Fruit fly (Drosophila melanogaster): ENCODE data around the gene CG9270.

The CG9270 gene

DNA sequence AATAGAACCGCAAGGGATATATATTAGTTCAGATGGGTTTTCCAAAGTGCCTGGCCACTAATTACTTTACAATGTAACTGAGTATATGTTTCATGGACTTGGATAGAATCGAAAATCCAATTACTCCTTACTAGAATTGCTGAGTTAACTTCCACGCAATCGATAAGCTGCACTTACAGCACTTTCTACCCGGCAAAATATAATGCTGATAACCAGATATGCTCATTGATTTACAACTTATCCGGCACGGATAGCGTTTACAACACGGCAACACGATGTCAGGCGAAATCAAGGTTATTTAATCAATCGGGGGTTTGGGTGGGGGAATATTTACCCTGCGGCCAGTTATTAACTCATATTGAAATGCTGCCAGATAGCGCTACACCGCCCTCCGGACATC lies 20.4 kb downstream of the CG9270 start:
- TF ChIP-seq Clk (GFP tag; optimal IDR thresholded peaks at IDR 0.05) (no peak), pad (GFP tag; optimal IDR thresholded peaks at IDR 0.05) (no peak), Hr96 (GFP tag; optimal IDR thresholded peaks at IDR 0.05) (no peak), Crg-1 (GFP tag; optimal IDR thresholded peaks at IDR 0.05) (no peak), kay (GFP tag; ENCODE audit: borderline replicate concordance) (peak; percentile 61), CG12768 (GFP tag; optimal IDR thresholded peaks at IDR 0.05) (no peak), toe (GFP tag; optimal IDR thresholded peaks at IDR 0.05) (no peak), CG7101 (tag; optimal IDR thresholded peaks at IDR 0.05) (no peak), CG14711 (tag; optimal IDR thresholded peaks at IDR 0.05) (no peak), ovo (GFP tag; optimal IDR thresholded peaks at IDR 0.05) (no peak), CG5204 (GFP tag; optimal IDR thresholded peaks at IDR 0.05) (no peak), cnc (optimal IDR thresholded peaks at IDR 0.05) (no peak), tj (GFP tag; optimal IDR thresholded peaks at IDR 0.05) (peak; percentile 51), CG1620 (GFP tag; optimal IDR thresholded peaks at IDR 0.05) (no peak), CG7045 (GFP tag; optimal IDR thresholded peaks at IDR 0.05) (no peak), Mnt (GFP tag; optimal IDR thresholded peaks at IDR 0.05) (no peak)

DNA sequence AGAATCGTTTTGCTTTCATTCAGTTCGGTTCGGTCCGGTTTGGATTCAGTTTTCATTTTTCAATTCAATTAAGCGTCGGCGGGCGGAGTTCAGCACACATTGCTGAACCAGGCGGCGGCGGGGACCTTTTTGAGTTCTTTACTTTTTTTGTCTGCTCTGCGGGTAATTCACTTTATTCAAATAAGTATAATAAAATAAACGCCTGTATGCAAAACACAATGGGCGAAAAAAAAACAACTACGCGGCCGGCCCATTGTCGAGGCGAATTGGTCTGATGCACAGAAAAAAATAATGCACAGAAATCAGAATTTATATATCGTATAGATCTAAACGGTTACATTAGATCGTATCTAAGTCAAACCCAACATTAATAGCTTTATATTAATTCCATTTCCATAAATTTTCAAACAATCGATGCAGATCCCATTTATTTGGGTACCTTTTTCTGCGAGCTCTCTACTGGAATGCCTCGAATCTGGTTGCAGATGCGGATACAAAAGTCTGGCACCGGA lies 21.1 kb downstream of the CG9270 start:
- TF ChIP-seq tj (GFP tag; optimal IDR thresholded peaks at IDR 0.05) = peak; percentile 55
- no peak for TF ChIP-seq Crg-1 (GFP tag; optimal IDR thresholded peaks at IDR 0.05)
- TF ChIP-seq pad (GFP tag; optimal IDR thresholded peaks at IDR 0.05) = no peak
- no peak for TF ChIP-seq bab1 (GFP tag; optimal IDR thresholded peaks at IDR 0.05)
- no peak for TF ChIP-seq Hr96 (GFP tag; optimal IDR thresholded peaks at IDR 0.05)

DNA sequence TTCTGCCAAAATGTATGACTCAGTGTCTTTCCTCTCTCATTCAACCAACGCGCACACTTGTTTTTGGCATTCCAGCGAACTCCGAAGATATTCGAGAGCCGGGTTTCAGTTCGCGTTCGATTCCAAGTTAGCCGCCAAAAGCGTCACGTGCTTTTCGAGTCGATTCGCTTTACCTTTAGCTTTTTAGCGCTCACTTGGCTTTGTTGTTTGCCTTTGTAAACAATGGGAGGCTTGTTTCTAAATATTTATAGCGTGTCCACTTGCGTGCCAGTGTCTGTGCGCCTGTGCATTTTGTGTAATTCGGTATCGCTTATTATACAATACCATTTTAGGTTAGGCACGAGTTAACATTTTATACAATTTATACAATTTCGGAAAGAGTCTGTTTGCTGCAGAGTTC lies 22.5 kb downstream of the CG9270 start:
- TF ChIP-seq cic (GFP tag; optimal IDR thresholded peaks at IDR 0.05) = no peak
- TF ChIP-seq CG33017 (tag; optimal IDR thresholded peaks at IDR 0.05) = no peak
- no peak for TF ChIP-seq CG5204 (GFP tag; optimal IDR thresholded peaks at IDR 0.05)
- TF ChIP-seq Crg-1 (GFP tag; optimal IDR thresholded peaks at IDR 0.05) = peak; percentile 7
- no peak for TF ChIP-seq CG12768 (GFP tag; optimal IDR thresholded peaks at IDR 0.05)
- TF ChIP-seq tj (GFP tag; optimal IDR thresholded peaks at IDR 0.05) = peak; percentile 16
- no peak for TF ChIP-seq cnc (optimal IDR thresholded peaks at IDR 0.05)
- TF ChIP-seq Mnt (GFP tag; optimal IDR thresholded peaks at IDR 0.05) = peak; percentile 5

DNA sequence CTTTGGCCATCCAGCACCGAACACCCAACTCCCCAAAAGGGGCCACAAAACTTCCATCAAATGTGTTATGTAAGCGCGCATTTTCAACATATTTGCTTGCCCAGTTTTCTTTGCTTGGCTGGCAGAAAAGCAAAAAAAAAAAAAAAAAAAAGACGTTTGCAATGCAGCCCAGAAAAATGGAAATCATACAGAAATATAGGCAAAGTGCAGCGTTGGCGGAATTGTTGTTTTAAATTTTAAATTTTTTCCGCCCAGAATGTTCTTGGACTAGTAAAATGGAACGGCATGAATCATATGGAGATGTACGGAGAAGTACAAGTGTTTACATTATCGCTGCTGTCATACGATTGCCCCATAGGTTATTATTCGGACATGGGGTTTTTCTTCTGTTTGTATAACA lies 24.6 kb downstream of the CG9270 start:
- no peak for TF ChIP-seq Hr96 (GFP tag; optimal IDR thresholded peaks at IDR 0.05)
- TF ChIP-seq CG5204 (GFP tag; optimal IDR thresholded peaks at IDR 0.05) = no peak
- peak; percentile 96 for TF ChIP-seq tj (GFP tag; optimal IDR thresholded peaks at IDR 0.05)
- no peak for TF ChIP-seq CG11617 (GFP tag; optimal IDR thresholded peaks at IDR 0.05)

DNA sequence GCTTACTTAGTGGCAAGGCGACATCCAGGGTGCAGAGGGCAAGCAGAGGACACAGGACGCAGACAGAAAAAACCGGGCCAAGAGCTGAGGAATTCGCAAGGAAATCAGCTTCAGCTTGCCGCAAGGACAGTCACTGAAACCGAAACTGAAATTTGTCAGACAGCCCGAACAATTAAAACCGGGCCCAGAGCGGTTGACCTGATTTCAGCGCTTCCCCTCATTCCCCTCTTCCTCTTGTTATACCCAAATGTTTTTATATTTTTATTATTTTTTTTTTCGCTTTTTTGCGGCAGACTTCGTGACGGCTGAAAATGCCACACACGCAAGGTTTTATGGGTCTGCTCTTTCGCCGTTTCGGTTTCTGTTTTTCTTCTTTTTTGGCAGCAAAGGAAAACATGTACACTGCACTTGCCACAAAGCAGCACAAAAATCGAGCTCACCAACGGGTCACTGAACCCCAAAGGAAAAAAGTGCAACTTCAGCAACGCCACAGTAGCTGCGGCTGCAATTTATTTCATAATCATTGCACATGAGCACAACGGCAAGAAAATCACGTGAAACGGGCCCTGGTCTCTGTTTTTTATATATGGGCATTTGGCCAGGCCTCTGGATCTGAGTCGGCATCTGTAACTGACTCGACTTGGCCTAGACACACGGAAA lies 25.8 kb downstream of the CG9270 start:
- TF ChIP-seq bab1 (GFP tag; optimal IDR thresholded peaks at IDR 0.05) = peak; percentile 4
- TF ChIP-seq tj (GFP tag; optimal IDR thresholded peaks at IDR 0.05) = peak; percentile 97
- TF ChIP-seq kay (GFP tag; ENCODE audit: borderline replicate concordance) = no peak

DNA sequence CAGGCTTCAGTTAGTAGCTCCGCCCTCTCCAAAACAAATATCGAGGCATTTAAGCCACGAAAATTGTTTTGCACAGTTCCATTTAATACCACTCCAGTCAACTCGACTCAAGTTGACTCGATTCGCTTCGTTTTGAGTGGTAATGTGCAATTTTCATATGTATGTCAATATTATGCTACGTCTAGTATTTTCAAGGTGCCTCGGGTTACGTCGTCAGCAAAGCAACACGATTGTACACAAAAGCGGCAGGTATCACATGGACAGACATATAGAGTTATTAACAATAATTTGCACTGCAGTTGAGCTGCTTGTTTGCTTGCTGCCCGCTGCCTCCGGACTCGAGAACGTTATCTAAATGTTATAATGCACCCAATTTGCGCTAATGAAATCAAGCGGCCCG lies 28.9 kb downstream of the CG9270 start:
- peak; percentile 20 for TF ChIP-seq CG12768 (GFP tag; optimal IDR thresholded peaks at IDR 0.05)
- TF ChIP-seq Crg-1 (GFP tag; optimal IDR thresholded peaks at IDR 0.05) = no peak
- peak; percentile 92 for TF ChIP-seq tj (GFP tag; optimal IDR thresholded peaks at IDR 0.05)
- TF ChIP-seq Hr96 (GFP tag; optimal IDR thresholded peaks at IDR 0.05) = no peak

DNA sequence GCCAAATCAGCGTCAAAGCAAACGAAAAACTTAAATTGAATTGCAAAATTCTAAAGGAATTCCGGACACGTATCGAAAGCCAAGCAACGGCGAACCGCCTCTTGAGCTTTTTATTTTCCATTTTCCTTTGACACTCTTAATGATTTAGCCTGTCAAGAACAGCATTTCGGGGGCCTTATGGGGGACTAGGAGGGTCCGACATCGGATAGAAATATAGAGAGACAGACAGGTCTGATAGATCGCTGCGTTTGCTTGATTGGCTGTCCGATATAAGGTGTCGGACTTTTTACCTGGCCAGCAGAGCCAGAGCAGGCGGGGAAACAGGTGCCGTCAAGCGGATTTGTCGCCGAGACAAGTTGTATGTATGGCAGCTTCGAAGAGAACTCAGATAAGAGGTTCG lies 29.6 kb downstream of the CG9270 start:
- TF ChIP-seq kay (GFP tag; ENCODE audit: borderline replicate concordance) (peak; percentile 40), ovo (GFP tag; optimal IDR thresholded peaks at IDR 0.05) (no peak), Crg-1 (GFP tag; optimal IDR thresholded peaks at IDR 0.05) (no peak)

DNA sequence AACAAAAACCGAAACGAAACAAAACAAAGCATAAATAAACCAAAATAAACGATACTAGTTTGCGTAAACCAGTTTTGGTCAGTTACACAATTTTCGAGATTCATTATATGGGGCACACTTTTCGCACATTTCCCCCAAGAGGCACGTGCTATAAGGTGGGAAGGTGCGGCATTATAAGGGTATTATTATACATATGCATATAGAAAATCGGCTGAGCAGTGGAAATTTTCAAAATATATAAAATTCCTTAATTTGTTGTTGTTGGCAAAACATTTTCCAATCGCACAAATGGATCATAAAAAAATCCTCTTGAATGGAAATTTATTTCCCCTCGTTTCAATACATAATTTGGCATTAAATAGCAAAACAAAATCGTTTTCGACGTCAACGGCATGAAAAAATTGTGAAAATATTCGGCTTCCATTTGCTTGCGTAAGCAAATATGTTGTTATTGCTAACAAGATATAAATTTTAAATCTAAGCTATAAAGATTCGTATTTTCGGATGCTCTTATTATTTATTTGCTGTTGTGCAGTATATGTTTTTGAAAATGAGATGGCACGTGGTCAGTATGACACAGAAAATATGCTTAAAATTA lies 35.3 kb downstream of the CG9270 start:
- TF ChIP-seq CG33017 (tag; optimal IDR thresholded peaks at IDR 0.05) (no peak), kay (GFP tag; ENCODE audit: borderline replicate concordance) (peak; percentile 58)
